Fruit fly (Drosophila melanogaster) whole organism, adult: ENCODE results near the gene Nepl12.
A peak's percentile ranks its signal among the peaks of the same experiment; 100 is the strongest.

ENCODE experiments used
- CG11617 ChIP-seq: fragments of 200-800 bp; sonication (Bioruptor generic); optimal IDR thresholded peaks from 2 replicates; lab custom pipeline; 2017; ENCODE audit warnings: mild to moderate bottlenecking, missing biosample characterization, missing genetic modification reagents, missing genetic modification characterization
- CG12768 ChIP-seq: fragments of 200-800 bp; sonication (Bioruptor generic); optimal IDR thresholded peaks from 2 replicates; lab custom pipeline; 2017; ENCODE audit warnings: missing biosample characterization, missing genetic modification characterization, mild to moderate bottlenecking, moderate library complexity, missing genetic modification reagents
- CG14711 ChIP-seq: fragments of 200-800 bp; sonication (Bioruptor generic); optimal IDR thresholded peaks from 2 replicates; lab custom pipeline; 2018; ENCODE audit warnings: missing biosample characterization, mild to moderate bottlenecking, missing genetic modification characterization, moderate library complexity
- CG1620 ChIP-seq: fragments of 200-800 bp; sonication (Bioruptor generic); optimal IDR thresholded peaks from 2 replicates; lab custom pipeline; 2016; ENCODE audit warnings: missing biosample characterization, missing genetic modification characterization
- CG33017 ChIP-seq: fragments of 200-800 bp; sonication (Bioruptor generic); optimal IDR thresholded peaks from 2 replicates; lab custom pipeline; 2018; ENCODE audit warnings: missing biosample characterization, mild to moderate bottlenecking, missing genetic modification characterization, moderate library complexity
- CG5204 ChIP-seq: fragments of 200-800 bp; sonication (Bioruptor generic); optimal IDR thresholded peaks from 2 replicates; lab custom pipeline; 2016; ENCODE audit warnings: missing biosample characterization, missing genetic modification characterization
- CG7045 ChIP-seq: fragments of 200-800 bp; sonication (Bioruptor generic); optimal IDR thresholded peaks from 2 replicates; lab custom pipeline; 2017; ENCODE audit warnings: missing biosample characterization, mild to moderate bottlenecking, missing genetic modification characterization
- CG7101 ChIP-seq: fragments of 200-800 bp; sonication (Bioruptor generic); optimal IDR thresholded peaks from 2 replicates; lab custom pipeline; 2018; ENCODE audit warnings: missing biosample characterization, mild to moderate bottlenecking, missing genetic modification characterization, moderate library complexity
- Clk ChIP-seq: fragments of 200-800 bp; sonication (Bioruptor generic); optimal IDR thresholded peaks from 2 replicates; lab custom pipeline; 2017; ENCODE audit warnings: missing biosample characterization, missing genetic modification characterization
- Crg-1 ChIP-seq: fragments of 200-800 bp; sonication (Bioruptor generic); optimal IDR thresholded peaks from 2 replicates; lab custom pipeline; 2016; ENCODE audit warnings: missing biosample characterization, missing genetic modification characterization
- Hr96 ChIP-seq: fragments of 200-800 bp; sonication (Bioruptor generic); optimal IDR thresholded peaks from 2 replicates; lab custom pipeline; 2016; ENCODE audit warnings: missing biosample characterization, missing genetic modification characterization
- Mnt ChIP-seq: fragments of 200-800 bp; sonication (Bioruptor generic); optimal IDR thresholded peaks from 2 replicates; lab custom pipeline; 2016; ENCODE audit warnings: missing biosample characterization, mild to moderate bottlenecking, missing genetic modification characterization
- bab1 ChIP-seq: fragments of 200-800 bp; sonication (Bioruptor generic); optimal IDR thresholded peaks from 3 replicates; lab custom pipeline; 2019; ENCODE audit warnings: missing biosample characterization, mild to moderate bottlenecking, missing genetic modification characterization, moderate library complexity
- cic ChIP-seq: fragments of 200-800 bp; sonication (Bioruptor generic); optimal IDR thresholded peaks from 2 replicates; lab custom pipeline; 2017; ENCODE audit warnings: missing biosample characterization, mild to moderate bottlenecking, missing genetic modification characterization, moderate library complexity
- cnc ChIP-seq, 2 experiments: fragments of >200 bp; optimal IDR thresholded peaks; 2 replicates each; lab custom pipeline; 2017
- kay ChIP-seq: fragments of 200-800 bp; sonication (Bioruptor generic); peaks from one replicate; lab custom pipeline; 2016; ENCODE audit warnings: missing biosample characterization, missing genetic modification characterization, borderline replicate concordance
- ovo ChIP-seq: fragments of 200-800 bp; sonication (Bioruptor generic); optimal IDR thresholded peaks from 2 replicates; lab custom pipeline; 2016; ENCODE audit warnings: missing biosample characterization, missing genetic modification characterization
- pad ChIP-seq: fragments of 200-800 bp; sonication (Bioruptor generic); optimal IDR thresholded peaks from 3 replicates; lab custom pipeline; 2017; ENCODE audit warnings: missing biosample characterization, missing genetic modification characterization, mild to moderate bottlenecking, moderate library complexity, missing genetic modification reagents
- tj ChIP-seq: fragments of 200-800 bp; sonication (Bioruptor generic); optimal IDR thresholded peaks from 3 replicates; lab custom pipeline; 2017; ENCODE audit warnings: missing biosample characterization, mild to moderate bottlenecking, missing genetic modification characterization, moderate library complexity
- toe ChIP-seq: fragments of 200-800 bp; sonication (Bioruptor generic); optimal IDR thresholded peaks from 2 replicates; lab custom pipeline; 2016; ENCODE audit warnings: missing biosample characterization, missing genetic modification characterization

Gene Nepl12

dm6 chr3R:9710228-9710627 lies 34.9 kb downstream of the Nepl12 start:
- TF ChIP-seq CG11617 (peak; percentile 15), Mnt (peak; percentile 62), CG1620 (GFP tag; lab: Kevin White, UChicago) (no peak), CG7045 (no peak)

- no peak for TF ChIP-seq Hr96 (GFP tag; lab: Kevin White, UChicago)
- TF ChIP-seq cic = peak; percentile 4
- peak; percentile 58 for TF ChIP-seq ovo
- TF ChIP-seq pad (GFP tag; lab: Kevin White, UChicago) = peak; percentile 65
- no peak for TF ChIP-seq CG33017 (tag; lab: Kevin White, UChicago)
- TF ChIP-seq kay (GFP tag; lab: Kevin White, UChicago) = no peak
- no peak for TF ChIP-seq CG7045
- peak; percentile 26 for TF ChIP-seq CG11617
- TF ChIP-seq CG1620 (GFP tag; lab: Kevin White, UChicago) = peak; percentile 81
- no peak for TF ChIP-seq cnc (optimal IDR thresholded peaks at IDR 0.05; lab: Kevin White, UChicago)
- peak; percentile 67 for TF ChIP-seq Clk
- TF ChIP-seq toe = no peak
- peak; percentile 70 for TF ChIP-seq Crg-1 (GFP tag; lab: Kevin White, UChicago)
- peak; percentile 74 for TF ChIP-seq Mnt
- no peak for TF ChIP-seq CG5204 (GFP tag; lab: Kevin White, UChicago)
- TF ChIP-seq CG14711 (tag; lab: Kevin White, UChicago) = no peak
- TF ChIP-seq bab1 (GFP tag; lab: Kevin White, UChicago) = peak; percentile 76
- TF ChIP-seq CG12768 (GFP tag; lab: Kevin White, UChicago) = peak; percentile 14
- TF ChIP-seq tj = peak; percentile 16
- TF ChIP-seq CG7101 (tag; lab: Kevin White, UChicago) = peak; percentile 68
Measured at dm6 chr3R:9710886-9711285, 35.6 kb downstream of the Nepl12 start, which contains the start of the genes trbd and dmt. Gene trbd, minus strand, starts transcription at chr3R:9711037. Gene dmt, plus strand, starts transcription at chr3R:9711142.

- peak; percentile 38 for TF ChIP-seq bab1 (GFP tag; lab: Kevin White, UChicago)
- TF ChIP-seq CG12768 (GFP tag; lab: Kevin White, UChicago) = peak; percentile 27
- no peak for TF ChIP-seq kay (GFP tag; lab: Kevin White, UChicago)
- no peak for TF ChIP-seq CG33017 (tag; lab: Kevin White, UChicago)
- TF ChIP-seq ovo = peak; percentile 9
- no peak for TF ChIP-seq toe
- no peak for TF ChIP-seq pad (GFP tag; lab: Kevin White, UChicago)
- TF ChIP-seq cic = peak; percentile 8
- no peak for TF ChIP-seq Crg-1 (GFP tag; lab: Kevin White, UChicago)
- TF ChIP-seq CG5204 (GFP tag; lab: Kevin White, UChicago) = no peak
- no peak for TF ChIP-seq CG14711 (tag; lab: Kevin White, UChicago)
- peak; percentile 4 for TF ChIP-seq tj
- TF ChIP-seq CG7101 (tag; lab: Kevin White, UChicago) = no peak
- no peak for TF ChIP-seq cnc (optimal IDR thresholded peaks at IDR 0.05; lab: Kevin White, UChicago)
- no peak for TF ChIP-seq Clk
- peak; percentile 71 for TF ChIP-seq Mnt
- TF ChIP-seq CG11617 = no peak
- no peak for TF ChIP-seq CG7045
- no peak for TF ChIP-seq Hr96 (GFP tag; lab: Kevin White, UChicago)
- no peak for TF ChIP-seq CG1620 (GFP tag; lab: Kevin White, UChicago)
Measured at dm6 chr3R:9725121-9725956, 50.0 kb downstream of the Nepl12 start, which contains the start of gene hyd. Gene hyd, minus strand, starts transcription at chr3R:9725615.
